Worm (Caenorhabditis elegans): ENCODE results near the gene catp-8.
"Not testable (repeated sequence)": the region's sequence is repeated elsewhere in the genome, so short reads cannot be mapped to it uniquely, and the experiment has no call there.

DNA sequence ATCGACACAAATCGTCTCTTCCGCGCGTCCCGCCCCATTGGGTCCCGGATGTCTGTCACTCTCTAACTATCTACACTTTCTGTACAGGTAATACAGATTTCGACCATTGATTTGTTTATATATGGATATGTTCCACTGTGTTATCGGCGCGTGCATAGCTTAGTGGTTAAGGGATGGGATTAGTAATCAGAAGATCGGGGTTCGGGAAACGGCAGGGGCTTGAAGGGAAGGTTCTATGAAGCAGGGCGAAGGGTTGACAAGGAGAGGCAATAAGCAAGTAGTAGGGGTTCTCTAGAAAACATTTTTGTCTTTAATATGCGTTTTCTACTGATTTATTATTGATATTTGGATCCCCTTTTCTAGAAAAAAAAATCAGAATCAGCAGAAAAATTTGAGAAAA is 18.3 kb upstream of the catp-8 start:
- not testable (repeated sequence) for TF ChIP-seq K11D2.4 (GFP tag; IDR thresholded peaks at IDR 0.05); K12H6.12 (tag; optimal IDR thresholded peaks at IDR 0.05); hlh-26 (GFP tag; conservative IDR thresholded peaks at IDR 0.05); snpc-4 (GFP tag; optimal IDR thresholded peaks at IDR 0.05); snpc-4 (tag; optimal IDR thresholded peaks at IDR 0.05); Y56A3A.18 (GFP tag; IDR thresholded peaks at IDR 0.05)

All from whole organism, young adult.